Fruit fly (Drosophila melanogaster) S2 (cell line): ENCODE measurements around the gene Jhbp1.

Experiments used
- CG8478 ChIP-seq: fragments of >200 bp; optimal IDR thresholded peaks from 2 replicates; lab custom pipeline; 2018
- CTCF ChIP-seq, 2 experiments: fragments of >200 bp; optimal IDR thresholded peaks; 2 replicates each; lab custom pipeline; 2018

- TF ChIP-seq CG8478 (lab: Kevin White, UChicago) (no peak), CTCF (optimal IDR thresholded peaks at IDR 0.05; lab: Kevin White, UChicago) (no peak)
These were observed 13.3 kb upstream of the Jhbp1 start for dm6 chr3R:4951764-4952570.
